Fruit fly (Drosophila melanogaster) whole organism, embryonic: Measurements from ENCODE around the gene crq.

ENCODE experiments used
- Atf-2 ChIP-seq: fragments of 200-800 bp; sonication (Bioruptor generic); optimal IDR thresholded peaks from 2 replicates; lab custom pipeline; 2016; ENCODE audit warnings: missing biosample characterization, missing genetic modification characterization
- Atf6 ChIP-seq: fragments of 200-800 bp; sonication (Bioruptor generic); IDR thresholded peaks from 2 replicates; pipeline ENCODE4 v1.3.6; 2022; ENCODE audit warnings: missing biosample characterization, missing genetic modification characterization
- C15 ChIP-seq: fragments of 200-800 bp; sonication (Bioruptor generic); IDR thresholded peaks from 3 replicates; pipeline ENCODE4 v1.3.6; 2022; ENCODE audit warnings: missing biosample characterization, missing genetic modification characterization
- CG10267 ChIP-seq: fragments of 200-800 bp; sonication (Bioruptor generic); optimal IDR thresholded peaks from 2 replicates; lab custom pipeline; 2018; ENCODE audit warnings: missing biosample characterization, mild to moderate bottlenecking, missing genetic modification characterization, moderate library complexity
- CG10654 ChIP-seq: fragments of 200-800 bp; sonication (Bioruptor generic); optimal IDR thresholded peaks from 2 replicates; lab custom pipeline; 2016; ENCODE audit warnings: missing biosample characterization, missing genetic modification characterization
- CG12071 ChIP-seq: fragments of 200-800 bp; sonication (Bioruptor generic); optimal IDR thresholded peaks from 3 replicates; lab custom pipeline; 2018; ENCODE audit warnings: missing biosample characterization, mild to moderate bottlenecking, missing genetic modification characterization
- CG12236 ChIP-seq: fragments of 200-800 bp; sonication (Bioruptor generic); optimal IDR thresholded peaks from 2 replicates; lab custom pipeline; 2016; ENCODE audit warnings: missing biosample characterization, missing genetic modification characterization
- CG12942 ChIP-seq: fragments of 200-800 bp; sonication (Bioruptor generic); optimal IDR thresholded peaks from 3 replicates; lab custom pipeline; 2016; ENCODE audit warnings: missing biosample characterization, missing genetic modification characterization
- CG13894 ChIP-seq: fragments of 200-800 bp; sonication (Bioruptor generic); optimal IDR thresholded peaks from 3 replicates; lab custom pipeline; 2018; ENCODE audit warnings: missing biosample characterization, mild to moderate bottlenecking, missing genetic modification characterization, moderate library complexity
- CG15601 ChIP-seq: fragments of 200-800 bp; sonication (Bioruptor generic); optimal IDR thresholded peaks from 3 replicates; lab custom pipeline; 2019; ENCODE audit warnings: missing biosample characterization, mild to moderate bottlenecking, missing genetic modification characterization, moderate library complexity
- CG16863 ChIP-seq: fragments of 200-800 bp; sonication (Bioruptor generic); optimal IDR thresholded peaks from 3 replicates; lab custom pipeline; 2016; ENCODE audit warnings: missing biosample characterization, missing genetic modification characterization
- CG17328 ChIP-seq: fragments of 200-800 bp; sonication (Bioruptor generic); IDR thresholded peaks from 2 replicates; pipeline ENCODE4 v1.3.6; 2022; ENCODE audit warnings: missing biosample characterization, missing genetic modification characterization
- CG18764 ChIP-seq: fragments of 200-800 bp; sonication (Bioruptor generic); optimal IDR thresholded peaks from 3 replicates; lab custom pipeline; 2016; ENCODE audit warnings: missing biosample characterization, missing genetic modification characterization
- CG30020 ChIP-seq: fragments of 200-800 bp; optimal IDR thresholded peaks from 2 replicates; lab custom pipeline; 2019; ENCODE audit warnings: missing biosample characterization, mild to moderate bottlenecking, missing genetic modification characterization, moderate library complexity
- CG33213 ChIP-seq: fragments of 200-800 bp; sonication (Bioruptor generic); optimal IDR thresholded peaks from 3 replicates; lab custom pipeline; 2016; ENCODE audit warnings: missing biosample characterization, missing genetic modification characterization
- CG33557 ChIP-seq: fragments of 200-800 bp; sonication (Bioruptor generic); optimal IDR thresholded peaks from 2 replicates; lab custom pipeline; 2019; ENCODE audit warnings: missing biosample characterization, mild to moderate bottlenecking, missing genetic modification characterization, moderate library complexity
- CG4424 ChIP-seq: fragments of 200-800 bp; sonication (Bioruptor generic); optimal IDR thresholded peaks from 3 replicates; lab custom pipeline; 2016; ENCODE audit warnings: missing biosample characterization, missing genetic modification characterization
- CG4730 ChIP-seq: fragments of 200-800 bp; sonication (Bioruptor generic); IDR thresholded peaks from 2 replicates; pipeline ENCODE4 v1.3.6; 2022; ENCODE audit warnings: missing biosample characterization, missing genetic modification characterization
- CG4820 ChIP-seq: fragments of 200-800 bp; sonication (Bioruptor generic); optimal IDR thresholded peaks from 3 replicates; lab custom pipeline; 2016; ENCODE audit warnings: missing biosample characterization, missing genetic modification characterization
- CG5180 ChIP-seq: fragments of 200-800 bp; sonication (Bioruptor generic); optimal IDR thresholded peaks from 3 replicates; lab custom pipeline; 2017; ENCODE audit warnings: missing biosample characterization, missing genetic modification characterization, mild to moderate bottlenecking, moderate library complexity, missing genetic modification reagents
- CG7357 ChIP-seq: fragments of 200-800 bp; sonication (Bioruptor generic); IDR thresholded peaks from 3 replicates; pipeline ENCODE4 v1.3.6; 2022; ENCODE audit warnings: missing biosample characterization, missing genetic modification characterization
- CG7987 ChIP-seq: fragments of 200-800 bp; sonication (Bioruptor generic); optimal IDR thresholded peaks from 2 replicates; lab custom pipeline; 2018; ENCODE audit warnings: missing biosample characterization, mild to moderate bottlenecking, missing genetic modification characterization, moderate library complexity
- CG9215 ChIP-seq: fragments of 200-800 bp; sonication (Bioruptor generic); IDR thresholded peaks from 2 replicates; pipeline ENCODE4 v1.3.6; 2022; ENCODE audit warnings: missing biosample characterization, missing genetic modification characterization
- CG9932 ChIP-seq: fragments of 200-800 bp; sonication (Bioruptor generic); IDR thresholded peaks from 2 replicates; pipeline ENCODE4 v1.3.6; 2022; ENCODE audit warnings: missing biosample characterization, missing genetic modification characterization
- H2.0 ChIP-seq: fragments of 200-800 bp; sonication (Bioruptor generic); IDR thresholded peaks from 2 replicates; pipeline ENCODE4 v1.3.6; 2022; ENCODE audit warnings: missing biosample characterization, missing genetic modification characterization
- HLH3B ChIP-seq: fragments of 200-800 bp; sonication (Bioruptor generic); IDR thresholded peaks from 2 replicates; pipeline ENCODE4 v1.3.6; 2022; ENCODE audit warnings: missing biosample characterization, missing genetic modification characterization
- HLH54F ChIP-seq: fragments of 200-800 bp; sonication (Bioruptor generic); optimal IDR thresholded peaks from 3 replicates; lab custom pipeline; 2016; ENCODE audit warnings: missing biosample characterization, missing genetic modification characterization
- NFAT ChIP-seq: fragments of 200-800 bp; sonication (Bioruptor generic); IDR thresholded peaks from 2 replicates; pipeline ENCODE4 v1.3.6; 2022; ENCODE audit warnings: missing biosample characterization, missing genetic modification characterization
- Oaz ChIP-seq: fragments of 200-800 bp; sonication (Bioruptor generic); IDR thresholded peaks from 2 replicates; pipeline ENCODE4 v1.3.6; 2022; ENCODE audit warnings: missing biosample characterization, missing genetic modification characterization
- al ChIP-seq: fragments of 200-800 bp; sonication (Bioruptor generic); IDR thresholded peaks from 2 replicates; pipeline ENCODE4 v1.3.6; 2022; ENCODE audit warnings: missing biosample characterization, missing genetic modification characterization
- ato ChIP-seq: fragments of 200-800 bp; sonication (Bioruptor generic); IDR thresholded peaks from 2 replicates; pipeline ENCODE4 v1.3.6; 2022; ENCODE audit warnings: missing biosample characterization, missing genetic modification characterization; ENCODE audit not compliant: partially characterized antibody
- br ChIP-seq: fragments of >200 bp; optimal IDR thresholded peaks from 2 replicates; lab custom pipeline; 2017
- bsh ChIP-seq, 2 experiments: fragments of 200-800 bp; sonication (Bioruptor generic); optimal IDR thresholded peaks; 2 replicates each; lab custom pipeline; 2017 to 2018; ENCODE audit warnings: mild to moderate bottlenecking in 2 of 2, missing biosample characterization in 2 of 2, missing genetic modification characterization in 2 of 2, moderate library complexity in 1 of 2
- cato ChIP-seq: fragments of 200-800 bp; sonication (Bioruptor generic); optimal IDR thresholded peaks from 2 replicates; lab custom pipeline; 2016; ENCODE audit warnings: missing biosample characterization, missing genetic modification characterization, borderline replicate concordance
- caup ChIP-seq: fragments of 200-800 bp; sonication (Bioruptor generic); optimal IDR thresholded peaks from 3 replicates; lab custom pipeline; 2017; ENCODE audit warnings: missing biosample characterization, mild to moderate bottlenecking, missing genetic modification characterization, moderate library complexity; ENCODE audit not compliant: severe bottlenecking
- cwo ChIP-seq: fragments of 200-800 bp; sonication (Bioruptor generic); optimal IDR thresholded peaks from 3 replicates; lab custom pipeline; 2017; ENCODE audit warnings: missing biosample characterization, missing genetic modification characterization, mild to moderate bottlenecking, moderate library complexity, missing genetic modification reagents
- esg ChIP-seq: fragments of 200-800 bp; sonication (Bioruptor generic); conservative IDR thresholded peaks from 2 replicates; pipeline ENCODE4 v1.3.6; 2022; ENCODE audit warnings: missing biosample characterization, missing genetic modification characterization
- gce ChIP-seq: fragments of 200-800 bp; sonication (Bioruptor generic); IDR thresholded peaks from 3 replicates; pipeline ENCODE4 v1.3.6; 2022; ENCODE audit warnings: missing biosample characterization, missing genetic modification characterization
- gt ChIP-seq: fragments of 200-800 bp; sonication (Bioruptor generic); IDR thresholded peaks from 2 replicates; pipeline ENCODE4 v1.3.6; 2022; ENCODE audit warnings: missing biosample characterization, missing genetic modification characterization
- kah ChIP-seq: fragments of 200-800 bp; sonication (Bioruptor generic); optimal IDR thresholded peaks from 2 replicates; lab custom pipeline; 2018; ENCODE audit warnings: missing biosample characterization, mild to moderate bottlenecking, missing genetic modification characterization
- maf-S ChIP-seq: fragments of 200-800 bp; sonication (Bioruptor generic); optimal IDR thresholded peaks from 2 replicates; lab custom pipeline; 2016; ENCODE audit warnings: missing biosample characterization, missing genetic modification characterization
- pb ChIP-seq: fragments of 200-800 bp; sonication (Bioruptor generic); optimal IDR thresholded peaks from 3 replicates; lab custom pipeline; 2016; ENCODE audit warnings: missing biosample characterization, missing genetic modification characterization
- pita ChIP-seq: fragments of 200-800 bp; sonication (Bioruptor generic); optimal IDR thresholded peaks from 2 replicates; lab custom pipeline; 2017; ENCODE audit warnings: missing biosample characterization, mild to moderate bottlenecking, missing genetic modification characterization
- repo ChIP-seq: fragments of 200-800 bp; sonication (Bioruptor generic); optimal IDR thresholded peaks from 2 replicates; lab custom pipeline; 2016; ENCODE audit warnings: missing biosample characterization, missing genetic modification characterization
- scrt ChIP-seq: fragments of 200-800 bp; sonication (Bioruptor generic); optimal IDR thresholded peaks from 2 replicates; lab custom pipeline; 2018; ENCODE audit warnings: missing biosample characterization, mild to moderate bottlenecking, missing genetic modification characterization, moderate library complexity
- vfl ChIP-seq: fragments of 200-800 bp; sonication (Bioruptor generic); optimal IDR thresholded peaks from 2 replicates; lab custom pipeline; 2016; ENCODE audit warnings: missing biosample characterization, missing genetic modification characterization
- vvl ChIP-seq: fragments of 200-800 bp; sonication (Bioruptor generic); IDR thresholded peaks from 2 replicates; pipeline ENCODE4 v1.3.6; 2022; ENCODE audit warnings: missing biosample characterization, missing genetic modification characterization
- zen ChIP-seq: fragments of 200-800 bp; sonication (Bioruptor generic); optimal IDR thresholded peaks from 3 replicates; lab custom pipeline; 2018; ENCODE audit warnings: missing biosample characterization, mild to moderate bottlenecking, missing genetic modification characterization, moderate library complexity
- zfh1 ChIP-seq: fragments of 200-800 bp; sonication (Bioruptor generic); IDR thresholded peaks from 3 replicates; pipeline ENCODE4 v1.3.6; 2022; ENCODE audit warnings: missing biosample characterization, missing genetic modification characterization
- zfh2 ChIP-seq: fragments of 200-800 bp; sonication (Bioruptor generic); optimal IDR thresholded peaks from 2 replicates; lab custom pipeline; 2016; ENCODE audit warnings: missing biosample characterization, missing genetic modification characterization

The crq gene

dm6 chr2L:480196-480511 is 27.3 kb upstream of the crq start (continued):
- TF ChIP-seq CG12071 (no peak), HLH3B (GFP tag; lab: Robert Waterston, UW) (no peak), CG7987 (peak; percentile 100), repo (GFP tag; lab: Kevin White, UChicago) (no peak)

- TF ChIP-seq cwo (GFP tag; lab: Kevin White, UChicago) (peak; percentile 97), CG10267 (tag; lab: Kevin White, UChicago) (peak; percentile 93), CG16863 (GFP tag; lab: Kevin White, UChicago) (peak; percentile 98), vvl (GFP tag; lab: Robert Waterston, UW) (no peak), CG10654 (GFP tag; lab: Kevin White, UChicago) (peak; percentile 98), esg (GFP tag; lab: Robert Waterston, UW) (no peak), CG30020 (peak; percentile 73), CG9215 (GFP tag; lab: Robert Waterston, UW) (no peak), zfh2 (GFP tag; lab: Kevin White, UChicago) (peak; percentile 97), caup (GFP tag; lab: Kevin White, UChicago) (peak; percentile 97), ato (no peak), scrt (GFP tag; lab: Kevin White, UChicago) (peak; percentile 97), br (lab: Kevin White, UChicago) (no peak), CG18764 (GFP tag; lab: Kevin White, UChicago) (peak; percentile 96), CG12942 (GFP tag; lab: Kevin White, UChicago) (peak; percentile 96), HLH54F (peak; percentile 98), CG12236 (GFP tag; lab: Kevin White, UChicago) (peak; percentile 96), CG17328 (GFP tag; lab: Robert Waterston, UW) (no peak), Atf6 (GFP tag; lab: Robert Waterston, UW) (no peak), CG4424 (peak; percentile 97), CG9932 (GFP tag; lab: Robert Waterston, UW) (no peak), al (GFP tag; lab: Robert Waterston, UW) (no peak), C15 (GFP tag; lab: Robert Waterston, UW) (no peak), CG4730 (GFP tag; lab: Robert Waterston, UW) (no peak), CG33213 (GFP tag; lab: Kevin White, UChicago) (peak; percentile 98), pb (GFP tag; lab: Kevin White, UChicago) (peak; percentile 97), kah (peak; percentile 80), zen (tag; lab: Kevin White, UChicago) (peak; percentile 94), gce (GFP tag; lab: Robert Waterston, UW) (no peak), CG33557 (GFP tag; lab: Kevin White, UChicago) (peak; percentile 93), maf-S (GFP tag; lab: Kevin White, UChicago) (peak; percentile 98), Oaz (GFP tag; lab: Robert Waterston, UW) (no peak), CG15601 (tag; lab: Kevin White, UChicago) (peak; percentile 94), CG13894 (peak; percentile 96), NFAT (GFP tag; lab: Robert Waterston, UW) (no peak), cato (GFP tag; lab: Kevin White, UChicago) (peak; percentile 94), CG5180 (GFP tag; lab: Kevin White, UChicago) (peak; percentile 90), H2.0 (GFP tag; lab: Robert Waterston, UW) (no peak), gt (GFP tag; lab: Robert Waterston, UW) (no peak), pita (GFP tag; lab: Kevin White, UChicago) (no peak), CG7357 (GFP tag; lab: Robert Waterston, UW) (peak; percentile 89), bsh (GFP tag; optimal IDR thresholded peaks at IDR 0.05; lab: Kevin White, UChicago) (peak; percentile 96 to 97), Atf-2 (GFP tag; lab: Kevin White, UChicago) (peak; percentile 97), vfl (peak; percentile 96), CG4820 (GFP tag; lab: Kevin White, UChicago) (peak; percentile 97), zfh1 (GFP tag; lab: Robert Waterston, UW) (no peak)
Measured at dm6 chr2L:479483-480195, 26.8 kb upstream of the crq start, which contains the start of gene cbt. Gene cbt (minus strand): TSS chr2L:479688.
